Fruit fly (Drosophila melanogaster): ENCODE results near the gene CG33268.

DNA sequence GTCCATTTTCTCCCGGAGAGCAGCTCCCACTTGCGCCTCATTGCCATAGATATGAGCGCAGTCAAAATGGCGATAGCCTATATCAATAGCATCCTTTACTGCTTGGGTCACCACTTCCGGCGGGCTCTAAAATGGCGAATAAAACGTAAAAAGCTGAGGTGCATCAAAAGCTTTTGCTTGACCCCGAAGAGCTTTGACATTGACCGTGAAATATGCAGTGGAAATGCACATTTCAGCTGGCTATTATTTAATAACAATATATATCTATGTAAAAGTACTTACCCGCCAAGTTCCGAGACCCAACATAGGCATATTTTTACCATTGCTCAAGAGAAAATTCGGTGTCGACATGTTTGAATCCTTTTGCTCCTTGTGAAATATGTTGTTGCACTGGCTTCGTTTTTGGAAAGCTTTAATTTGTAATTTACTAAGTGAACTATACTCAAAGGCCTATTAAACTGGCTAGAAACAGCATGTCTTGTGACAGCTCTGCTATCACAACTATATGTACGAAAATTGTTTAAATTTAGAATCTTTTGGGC is 34.7 kb upstream of the CG33268 start, which contains the start of gene CG6083:
- no peak for TF ChIP-seq Crg-1 (GFP tag; optimal IDR thresholded peaks at IDR 0.05)
- TF ChIP-seq toe (GFP tag; optimal IDR thresholded peaks at IDR 0.05): no peak
- TF ChIP-seq CG1620 (GFP tag; optimal IDR thresholded peaks at IDR 0.05): no peak

Measured in whole organism, adult.